Worm (Caenorhabditis elegans) whole organism, early embryonic: ENCODE measurements around the gene fcd-2.

Experiments
- aly-1 ChIP-seq: sonication (generic microtip); optimal IDR thresholded peaks from 2 replicates; lab custom pipeline; 2016; ENCODE audit warnings: missing genetic modification characterization, missing compliant biosample characterization
- ama-1 ChIP-seq: fragments of 150-350 bp; optimal IDR thresholded peaks from 2 replicates; lab custom pipeline; 2014
- ceh-13 ChIP-seq: fragments of 200-800 bp; sonication (Bioruptor generic); optimal IDR thresholded peaks from 2 replicates; lab custom pipeline; 2018; ENCODE audit warnings: mild to moderate bottlenecking, missing genetic modification characterization, missing compliant biosample characterization
- ceh-36 ChIP-seq: sonication (generic microtip); optimal IDR thresholded peaks from 2 replicates; lab custom pipeline; 2016; ENCODE audit warnings: missing genetic modification characterization, inconsistent platforms, missing compliant biosample characterization
- flt-1 ChIP-seq: fragments of 200-800 bp; sonication (Bioruptor generic); IDR thresholded peaks from 2 replicates; pipeline ENCODE4 v1.3.6; 2022; ENCODE audit warnings: missing genetic modification characterization, missing compliant biosample characterization
- hmbx-1 ChIP-seq: sonication (generic microtip); optimal IDR thresholded peaks from 2 replicates; lab custom pipeline; 2016; ENCODE audit warnings: mild to moderate bottlenecking, missing genetic modification characterization, missing compliant biosample characterization
- hnd-1 ChIP-seq: sonication (generic microtip); optimal IDR thresholded peaks from 2 replicates; lab custom pipeline; 2016; ENCODE audit warnings: missing genetic modification characterization, missing compliant biosample characterization
- pes-1 ChIP-seq: fragments of 200-800 bp; sonication (Bioruptor generic); IDR thresholded peaks from 2 replicates; pipeline ENCODE4 v1.3.6; 2022; ENCODE audit warnings: missing genetic modification reagents, missing genetic modification characterization, missing compliant biosample characterization
- scrt-1 ChIP-seq: fragments of 200-800 bp; sonication (Bioruptor generic); IDR thresholded peaks from 2 replicates; pipeline ENCODE4 v1.3.6; 2022; ENCODE audit warnings: missing genetic modification characterization, missing compliant biosample characterization
- sea-1 ChIP-seq: fragments of 200-800 bp; sonication (Bioruptor generic); conservative IDR thresholded peaks from 2 replicates; pipeline ENCODE4 v1.3.6; 2022; ENCODE audit warnings: missing genetic modification characterization, missing compliant biosample characterization
- tbx-11 ChIP-seq: fragments of 200-800 bp; sonication (Bioruptor generic); IDR thresholded peaks from 2 replicates; pipeline ENCODE4 v1.3.6; 2022; ENCODE audit warnings: missing genetic modification characterization, missing compliant biosample characterization
- tbx-37 ChIP-seq: fragments of 200-800 bp; sonication (Bioruptor generic); conservative IDR thresholded peaks from 2 replicates; pipeline ENCODE4 v1.3.6; 2022; ENCODE audit warnings: missing genetic modification reagents, missing genetic modification characterization, missing compliant biosample characterization

DNA sequence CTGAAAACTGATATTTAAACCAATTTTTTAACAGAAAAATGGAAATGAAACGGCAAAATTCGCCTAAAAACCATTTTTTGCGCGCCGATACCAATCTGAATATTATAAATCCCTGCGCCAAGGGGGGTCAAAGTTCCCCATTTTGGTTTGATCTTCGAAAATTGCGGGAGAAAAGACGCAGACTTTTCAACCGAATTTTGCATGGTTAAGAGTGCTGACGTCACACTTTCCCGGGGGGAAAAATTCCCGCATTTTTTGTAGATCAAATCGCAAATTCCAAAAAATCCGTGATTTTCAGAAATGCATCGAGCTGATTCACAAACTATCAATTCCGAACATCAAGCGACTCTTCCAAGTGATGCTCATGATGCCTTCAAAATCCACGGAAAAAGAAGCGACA lies 4.1 kb downstream of the fcd-2 start:
- TF ChIP-seq hmbx-1: no peak
- TF ChIP-seq hnd-1 (tag; lab: Kevin White, UChicago): no peak
- no peak for TF ChIP-seq aly-1
- TF ChIP-seq flt-1 (GFP tag; lab: Robert Waterston, UW): no peak
- TF ChIP-seq tbx-37 (GFP tag; lab: Robert Waterston, UW): no peak
- TF ChIP-seq tbx-11 (GFP tag; lab: Robert Waterston, UW): no peak
- TF ChIP-seq sea-1 (GFP tag; lab: Robert Waterston, UW): no peak
- no peak for TF ChIP-seq pes-1
- TF ChIP-seq ceh-36: no peak
- no peak for TF ChIP-seq ama-1
- TF ChIP-seq scrt-1 (GFP tag; lab: Robert Waterston, UW): no peak
- no peak for TF ChIP-seq ceh-13 (GFP tag; lab: Kevin White, UChicago)
